Fruit fly (Drosophila melanogaster) whole organism, embryonic: Measurements from ENCODE around the gene Cyp4ac1.

Source experiments
- B-H2 ChIP-seq: fragments of 200-800 bp; sonication (Bioruptor generic); optimal IDR thresholded peaks from 2 replicates; lab custom pipeline; 2018; ENCODE audit warnings: missing biosample characterization, mild to moderate bottlenecking, missing genetic modification characterization
- CG10267 ChIP-seq: fragments of 200-800 bp; sonication (Bioruptor generic); optimal IDR thresholded peaks from 2 replicates; lab custom pipeline; 2018; ENCODE audit warnings: missing biosample characterization, mild to moderate bottlenecking, missing genetic modification characterization, moderate library complexity
- CG11093 ChIP-seq: fragments of 200-800 bp; sonication (Bioruptor generic); IDR thresholded peaks from 3 replicates; pipeline ENCODE4 v1.3.6; 2022; ENCODE audit warnings: missing biosample characterization, missing genetic modification characterization
- CG15011 ChIP-seq: fragments of 200-800 bp; sonication (Bioruptor generic); optimal IDR thresholded peaks from 3 replicates; lab custom pipeline; 2018; ENCODE audit warnings: missing biosample characterization, mild to moderate bottlenecking, missing genetic modification characterization
- CG17328 ChIP-seq: fragments of 200-800 bp; sonication (Bioruptor generic); IDR thresholded peaks from 2 replicates; pipeline ENCODE4 v1.3.6; 2022; ENCODE audit warnings: missing biosample characterization, missing genetic modification characterization
- CG17385 ChIP-seq: fragments of 200-800 bp; sonication (Bioruptor generic); optimal IDR thresholded peaks from 3 replicates; lab custom pipeline; 2018; ENCODE audit warnings: missing biosample characterization, mild to moderate bottlenecking, missing genetic modification characterization
- CG2889 ChIP-seq: fragments of 200-800 bp; sonication (Bioruptor generic); IDR thresholded peaks from 3 replicates; pipeline ENCODE4 v1.3.6; 2022; ENCODE audit warnings: missing biosample characterization, missing genetic modification characterization
- CG3726 ChIP-seq: fragments of 200-800 bp; sonication (Bioruptor generic); IDR thresholded peaks from 3 replicates; pipeline ENCODE4, ENCODE4 v1.3.6; 2022; ENCODE audit warnings: missing biosample characterization, missing genetic modification characterization
- CG42726 ChIP-seq: fragments of 200-800 bp; sonication (Bioruptor generic); IDR thresholded peaks from 2 replicates; pipeline ENCODE4 v1.3.6; 2022; ENCODE audit warnings: missing biosample characterization, missing genetic modification characterization; ENCODE audit not compliant: partially characterized antibody
- CG6272 ChIP-seq: fragments of 200-800 bp; sonication (Bioruptor generic); IDR thresholded peaks from 2 replicates; pipeline ENCODE4 v1.3.6; 2022; ENCODE audit warnings: missing biosample characterization, missing genetic modification characterization
- CG7357 ChIP-seq: fragments of 200-800 bp; sonication (Bioruptor generic); IDR thresholded peaks from 3 replicates; pipeline ENCODE4 v1.3.6; 2022; ENCODE audit warnings: missing biosample characterization, missing genetic modification characterization
- CG7987 ChIP-seq: fragments of 200-800 bp; sonication (Bioruptor generic); optimal IDR thresholded peaks from 2 replicates; lab custom pipeline; 2018; ENCODE audit warnings: missing biosample characterization, mild to moderate bottlenecking, missing genetic modification characterization, moderate library complexity
- CG9609 ChIP-seq: fragments of 200-800 bp; sonication (Bioruptor generic); optimal IDR thresholded peaks from 3 replicates; lab custom pipeline; 2016; ENCODE audit warnings: missing biosample characterization, missing genetic modification characterization
- D ChIP-seq, 2 experiments: fragments of 200-800 bp in 1 of 2; fragments of >200 bp in 1 of 2; sonication (Bioruptor generic) in 1 of 2; optimal IDR thresholded peaks; 2 replicates in 1 of 2; 3 replicates in 1 of 2; lab custom pipeline; 2017; ENCODE audit warnings: mild to moderate bottlenecking in 1 of 2, missing biosample characterization in 1 of 2, missing genetic modification characterization in 1 of 2, missing genetic modification reagents in 1 of 2
- D19A ChIP-seq: fragments of 200-800 bp; optimal IDR thresholded peaks from 3 replicates; lab custom pipeline; 2019; ENCODE audit warnings: missing biosample characterization, mild to moderate bottlenecking, missing genetic modification characterization, moderate library complexity
- Deaf1 ChIP-seq: fragments of 200-800 bp; optimal IDR thresholded peaks from 3 replicates; lab custom pipeline; 2019; ENCODE audit warnings: missing biosample characterization, mild to moderate bottlenecking, missing genetic modification characterization, moderate library complexity
- Dfd ChIP-seq, 2 experiments: fragments of >200 bp; optimal IDR thresholded peaks; 2 replicates each; lab custom pipeline; 2017; ENCODE audit warnings: missing biosample characterization in 2 of 2, missing genetic modification characterization in 2 of 2
- E2f2 ChIP-seq: fragments of 200-800 bp; sonication (Bioruptor generic); IDR thresholded peaks from 2 replicates; pipeline ENCODE4 v1.3.6; 2022; ENCODE audit warnings: missing biosample characterization, missing genetic modification characterization
- H15 ChIP-seq: fragments of 200-800 bp; sonication (Bioruptor generic); IDR thresholded peaks from 3 replicates; pipeline ENCODE4 v1.3.6; 2022; ENCODE audit warnings: missing biosample characterization, missing genetic modification characterization
- HLH3B ChIP-seq: fragments of 200-800 bp; sonication (Bioruptor generic); IDR thresholded peaks from 2 replicates; pipeline ENCODE4 v1.3.6; 2022; ENCODE audit warnings: missing biosample characterization, missing genetic modification characterization
- Hsf ChIP-seq: fragments of 200-800 bp; sonication (Bioruptor generic); optimal IDR thresholded peaks from 3 replicates; lab custom pipeline; 2016; ENCODE audit warnings: missing biosample characterization, missing genetic modification characterization
- NFAT ChIP-seq: fragments of 200-800 bp; sonication (Bioruptor generic); IDR thresholded peaks from 2 replicates; pipeline ENCODE4 v1.3.6; 2022; ENCODE audit warnings: missing biosample characterization, missing genetic modification characterization
- NK7.1 ChIP-seq: fragments of 200-800 bp; sonication (Bioruptor generic); optimal IDR thresholded peaks from 3 replicates; lab custom pipeline; 2016; ENCODE audit warnings: missing biosample characterization, missing genetic modification characterization
- Rx ChIP-seq: fragments of 200-800 bp; sonication (Bioruptor generic); IDR thresholded peaks from 2 replicates; pipeline ENCODE4 v1.3.6; 2022; ENCODE audit warnings: missing biosample characterization, missing genetic modification characterization
- Scr ChIP-seq: fragments of 200-800 bp; sonication (Bioruptor generic); IDR thresholded peaks from 2 replicates; pipeline ENCODE4 v1.3.6; 2022; ENCODE audit warnings: missing biosample characterization, missing genetic modification characterization; ENCODE audit not compliant: partially characterized antibody
- ab ChIP-seq: fragments of 200-800 bp; sonication (Bioruptor generic); optimal IDR thresholded peaks from 2 replicates; lab custom pipeline; 2016; ENCODE audit warnings: missing biosample characterization, missing genetic modification characterization
- aop ChIP-seq: fragments of 200-800 bp; sonication (Bioruptor generic); IDR thresholded peaks from 2 replicates; pipeline ENCODE4 v1.3.6; 2022; ENCODE audit warnings: missing biosample characterization, missing genetic modification characterization
- bowl ChIP-seq: fragments of 200-800 bp; sonication (Bioruptor generic); IDR thresholded peaks from 2 replicates; pipeline ENCODE4 v1.3.6; 2022; ENCODE audit warnings: missing biosample characterization, missing genetic modification characterization
- btn ChIP-seq: fragments of 200-800 bp; sonication (Bioruptor generic); optimal IDR thresholded peaks from 2 replicates; lab custom pipeline; 2016; ENCODE audit warnings: missing biosample characterization, missing genetic modification characterization
- eyg ChIP-seq: fragments of 200-800 bp; sonication (Bioruptor generic); optimal IDR thresholded peaks from 3 replicates; lab custom pipeline; 2016; ENCODE audit warnings: missing biosample characterization, missing genetic modification characterization
- ftz-f1 ChIP-seq: fragments of 200-800 bp; sonication (Bioruptor generic); optimal IDR thresholded peaks from 2 replicates; lab custom pipeline; 2016; ENCODE audit warnings: missing biosample characterization, missing genetic modification characterization
- gcm ChIP-seq: fragments of 200-800 bp; sonication (Bioruptor generic); optimal IDR thresholded peaks from 2 replicates; lab custom pipeline; 2019; ENCODE audit warnings: missing biosample characterization, mild to moderate bottlenecking, missing genetic modification characterization, moderate library complexity
- gem ChIP-seq: fragments of 200-800 bp; sonication (Bioruptor generic); optimal IDR thresholded peaks from 2 replicates; lab custom pipeline; 2019; ENCODE audit warnings: missing biosample characterization, mild to moderate bottlenecking, missing genetic modification characterization, moderate library complexity
- gro ChIP-seq: fragments of 200-800 bp; sonication (Bioruptor generic); optimal IDR thresholded peaks from 2 replicates; lab custom pipeline; 2016; ENCODE audit warnings: missing biosample characterization, missing genetic modification characterization
- gsb ChIP-seq: fragments of 200-800 bp; sonication (Bioruptor generic); IDR thresholded peaks from 2 replicates; pipeline ENCODE4 v1.3.6; 2022; ENCODE audit warnings: missing biosample characterization, missing genetic modification characterization
- ham ChIP-seq: fragments of 200-800 bp; sonication (Bioruptor generic); IDR thresholded peaks from 2 replicates; pipeline ENCODE4 v1.3.6; 2022; ENCODE audit warnings: missing biosample characterization, missing genetic modification characterization
- hkb ChIP-seq, 2 experiments: fragments of 200-800 bp in 1 of 2; fragments of >200 bp in 1 of 2; sonication (Bioruptor generic) in 1 of 2; IDR thresholded peaks in 1 of 2; optimal IDR thresholded peaks in 1 of 2; 2 replicates each; pipeline versions ENCODE4 v1.3.6 to Lab custom; 2017 to 2022; ENCODE audit warnings: missing biosample characterization in 1 of 2, missing genetic modification characterization in 1 of 2
- inv ChIP-seq: fragments of 200-800 bp; sonication (Bioruptor generic); IDR thresholded peaks from 2 replicates; pipeline ENCODE4 v1.3.6; 2022; ENCODE audit warnings: missing biosample characterization, missing genetic modification characterization; ENCODE audit not compliant: partially characterized antibody
- pzg ChIP-seq: fragments of 200-800 bp; sonication (Bioruptor generic); optimal IDR thresholded peaks from 3 replicates; lab custom pipeline; 2018; ENCODE audit warnings: missing biosample characterization, mild to moderate bottlenecking, missing genetic modification characterization, moderate library complexity
- schlank ChIP-seq: fragments of 200-800 bp; sonication (Bioruptor generic); optimal IDR thresholded peaks from 2 replicates; lab custom pipeline; 2018; ENCODE audit warnings: missing biosample characterization, mild to moderate bottlenecking, missing genetic modification characterization
- seq ChIP-seq: fragments of 200-800 bp; sonication (Bioruptor generic); IDR thresholded peaks from 2 replicates; pipeline ENCODE4 v1.3.6; 2022; ENCODE audit warnings: missing biosample characterization, missing genetic modification characterization
- sim ChIP-seq: fragments of 200-800 bp; sonication (Bioruptor generic); IDR thresholded peaks from 2 replicates; pipeline ENCODE4 v1.3.6; 2022; ENCODE audit warnings: missing biosample characterization, missing genetic modification characterization
- sima ChIP-seq: fragments of 200-800 bp; sonication (Bioruptor generic); optimal IDR thresholded peaks from 2 replicates; lab custom pipeline; 2016; ENCODE audit warnings: missing biosample characterization, missing genetic modification characterization
- slou ChIP-seq: fragments of 200-800 bp; sonication (Bioruptor generic); optimal IDR thresholded peaks from 3 replicates; lab custom pipeline; 2016; ENCODE audit warnings: missing biosample characterization, missing genetic modification characterization
- tgo ChIP-seq: fragments of 200-800 bp; sonication (Bioruptor generic); IDR thresholded peaks from 3 replicates; pipeline ENCODE4 v1.3.6; 2022; ENCODE audit warnings: missing biosample characterization, missing genetic modification characterization
- tio ChIP-seq: fragments of 200-800 bp; sonication (Bioruptor generic); optimal IDR thresholded peaks from 2 replicates; lab custom pipeline; 2017; ENCODE audit warnings: missing biosample characterization, missing genetic modification characterization, inconsistent platforms
- trem ChIP-seq: fragments of 200-800 bp; optimal IDR thresholded peaks from 3 replicates; lab custom pipeline; 2019; ENCODE audit warnings: missing biosample characterization, mild to moderate bottlenecking, missing genetic modification characterization, moderate library complexity
- twi ChIP-seq: fragments of 200-800 bp; optimal IDR thresholded peaks from 2 replicates; lab custom pipeline; 2019; ENCODE audit warnings: missing biosample characterization, mild to moderate bottlenecking, missing genetic modification characterization, moderate library complexity
- zen ChIP-seq: fragments of 200-800 bp; sonication (Bioruptor generic); optimal IDR thresholded peaks from 3 replicates; lab custom pipeline; 2018; ENCODE audit warnings: missing biosample characterization, mild to moderate bottlenecking, missing genetic modification characterization, moderate library complexity

The Cyp4ac1 gene

dm6 chr2L:5237899-5238566 lies 25.8 kb upstream of the Cyp4ac1 start (continued):
- no peak for TF ChIP-seq hkb (optimal IDR thresholded peaks at IDR 0.05; lab: Kevin White, UChicago)
- 0 out of 2 replicates have a peak, but pooled peaks have one; percentile 40 for TF ChIP-seq hkb (GFP tag; IDR thresholded peaks at IDR 0.05; lab: Robert Waterston, UW)
- TF ChIP-seq HLH3B, result peak; percentile 65
- no peak for TF ChIP-seq seq (GFP tag; lab: Robert Waterston, UW)
- TF ChIP-seq slou, result no peak
- TF ChIP-seq CG42726 (GFP tag; lab: Robert Waterston, UW), result no peak
- TF ChIP-seq sim, result 0 out of 2 replicates have a peak, but pooled peaks have one; percentile 43
- TF ChIP-seq D (optimal IDR thresholded peaks at IDR 0.05; lab: Kevin White, UChicago), result no peak
- peak; percentile 75 for TF ChIP-seq D (GFP tag; optimal IDR thresholded peaks at IDR 0.05; lab: Kevin White, UChicago)
- peak; percentile 19 for TF ChIP-seq CG15011 (GFP tag; lab: Kevin White, UChicago)
- no peak for TF ChIP-seq ab (GFP tag; lab: Kevin White, UChicago)
- 0 out of 3 replicates have a peak, but pooled peaks have one; percentile 11 for TF ChIP-seq H15
- TF ChIP-seq CG11093 (GFP tag; lab: Robert Waterston, UW), result no peak
- no peak for TF ChIP-seq eyg (GFP tag; lab: Kevin White, UChicago)
- TF ChIP-seq CG6272 (GFP tag; lab: Robert Waterston, UW), result no peak
- no peak for TF ChIP-seq NK7.1
- peak; percentile 15 for TF ChIP-seq Hsf (GFP tag; lab: Kevin White, UChicago)
- TF ChIP-seq trem (tag; lab: Kevin White, UChicago), result peak; percentile 70
- TF ChIP-seq CG7987 (GFP tag; lab: Kevin White, UChicago), result no peak
- TF ChIP-seq tio (GFP tag; lab: Kevin White, UChicago), result peak; percentile 53
- peak; percentile 90 for TF ChIP-seq zen (tag; lab: Kevin White, UChicago)
- TF ChIP-seq pzg (GFP tag; lab: Kevin White, UChicago), result no peak
- TF ChIP-seq Scr, result no peak
- peak; percentile 63; the same call in 2 of the 3 replicates for TF ChIP-seq CG7357 (GFP tag; lab: Robert Waterston, UW)
- no peak for TF ChIP-seq twi
- TF ChIP-seq CG9609, result no peak
- no peak for TF ChIP-seq CG3726 (GFP tag; lab: Robert Waterston, UW)
- TF ChIP-seq Dfd (GFP tag; optimal IDR thresholded peaks at IDR 0.05; lab: Kevin White, UChicago), result no peak
- TF ChIP-seq Rx (GFP tag; lab: Robert Waterston, UW), result no peak
- TF ChIP-seq CG10267, result peak; percentile 84
- TF ChIP-seq CG17385 (GFP tag; lab: Kevin White, UChicago), result peak; percentile 62
- no peak for TF ChIP-seq CG2889
- TF ChIP-seq sima, result no peak
- TF ChIP-seq ham, result no peak
- TF ChIP-seq gcm (GFP tag; lab: Kevin White, UChicago), result peak; percentile 87
- no peak for TF ChIP-seq bowl (GFP tag; lab: Robert Waterston, UW)
- TF ChIP-seq gsb, result no peak
- peak; percentile 79 for TF ChIP-seq D19A (tag; lab: Kevin White, UChicago)
- TF ChIP-seq CG17328 (GFP tag; lab: Robert Waterston, UW), result peak; percentile 70; the same call in 1 of the 2 replicates
- peak; percentile 92 for TF ChIP-seq gem (tag; lab: Kevin White, UChicago)
- TF ChIP-seq tgo (GFP tag; lab: Robert Waterston, UW), result peak; percentile 68; the same call in 2 of the 3 replicates
- no peak for TF ChIP-seq schlank (tag; lab: Kevin White, UChicago)
- no peak for TF ChIP-seq gro (GFP tag; lab: Kevin White, UChicago)
- peak; percentile 25; the same call in 1 of the 2 replicates for TF ChIP-seq E2f2 (GFP tag; lab: Robert Waterston, UW)
- TF ChIP-seq aop, result no peak
- TF ChIP-seq Deaf1, result peak; percentile 17
- TF ChIP-seq B-H2 (GFP tag; lab: Kevin White, UChicago), result no peak
- TF ChIP-seq btn (GFP tag; lab: Kevin White, UChicago), result no peak
- 0 out of 2 replicates have a peak, but pooled peaks have one; percentile 15 for TF ChIP-seq NFAT (GFP tag; lab: Robert Waterston, UW)
- no peak for TF ChIP-seq ftz-f1 (GFP tag; lab: Kevin White, UChicago)
- no peak for TF ChIP-seq inv (GFP tag; lab: Robert Waterston, UW)
